Fruit fly (Drosophila melanogaster) whole organism, embryonic: ENCODE data around the gene Kat60.

ENCODE experiments used
- Antp ChIP-seq: fragments of 200-800 bp; sonication (Bioruptor generic); optimal IDR thresholded peaks from 3 replicates; lab custom pipeline; 2016; ENCODE audit warnings: missing biosample characterization, missing genetic modification characterization
- Bdp1 ChIP-seq: fragments of 200-800 bp; sonication (Bioruptor generic); optimal IDR thresholded peaks from 3 replicates; lab custom pipeline; 2016; ENCODE audit warnings: missing biosample characterization, missing genetic modification characterization
- CG10267 ChIP-seq: fragments of 200-800 bp; sonication (Bioruptor generic); optimal IDR thresholded peaks from 2 replicates; lab custom pipeline; 2018; ENCODE audit warnings: missing biosample characterization, mild to moderate bottlenecking, missing genetic modification characterization, moderate library complexity
- CG11504 ChIP-seq: fragments of 200-800 bp; sonication (Bioruptor generic); optimal IDR thresholded peaks from 3 replicates; lab custom pipeline; 2019; ENCODE audit warnings: missing biosample characterization, mild to moderate bottlenecking, missing genetic modification characterization, moderate library complexity
- CG11723 ChIP-seq: fragments of 200-800 bp; sonication (Bioruptor generic); optimal IDR thresholded peaks from 2 replicates; lab custom pipeline; 2017; ENCODE audit warnings: missing biosample characterization, mild to moderate bottlenecking, missing genetic modification characterization
- CG12071 ChIP-seq: fragments of 200-800 bp; sonication (Bioruptor generic); optimal IDR thresholded peaks from 3 replicates; lab custom pipeline; 2018; ENCODE audit warnings: missing biosample characterization, mild to moderate bottlenecking, missing genetic modification characterization
- CG12299 ChIP-seq: fragments of 200-800 bp; sonication (Bioruptor generic); optimal IDR thresholded peaks from 2 replicates; lab custom pipeline; 2018; ENCODE audit warnings: missing biosample characterization, mild to moderate bottlenecking, missing genetic modification characterization
- CG1233 ChIP-seq: fragments of 200-800 bp; sonication (Bioruptor generic); optimal IDR thresholded peaks from 4 replicates; lab custom pipeline; 2018; ENCODE audit warnings: missing biosample characterization, mild to moderate bottlenecking, missing genetic modification characterization
- CG13287 ChIP-seq: fragments of 200-800 bp; sonication (Bioruptor generic); IDR thresholded peaks from 2 replicates; pipeline ENCODE4 v1.3.6; 2022; ENCODE audit warnings: missing biosample characterization, missing genetic modification characterization; ENCODE audit not compliant: partially characterized antibody
- CG15269 ChIP-seq: fragments of 200-800 bp; sonication (Bioruptor generic); optimal IDR thresholded peaks from 2 replicates; lab custom pipeline; 2018; ENCODE audit warnings: missing biosample characterization, mild to moderate bottlenecking, missing genetic modification characterization, moderate library complexity
- CG15514 ChIP-seq: fragments of 200-800 bp; sonication (Bioruptor generic); optimal IDR thresholded peaks from 3 replicates; lab custom pipeline; 2017; ENCODE audit warnings: missing biosample characterization, missing genetic modification characterization, mild to moderate bottlenecking, moderate library complexity, missing genetic modification reagents
- CG1647 ChIP-seq: fragments of 200-800 bp; sonication (Bioruptor generic); optimal IDR thresholded peaks from 3 replicates; lab custom pipeline; 2016; ENCODE audit warnings: missing biosample characterization, missing genetic modification characterization
- CG16815 ChIP-seq: fragments of 200-800 bp; sonication (Bioruptor generic); optimal IDR thresholded peaks from 3 replicates; lab custom pipeline; 2017; ENCODE audit warnings: missing biosample characterization, mild to moderate bottlenecking, missing genetic modification characterization
- CG17612 ChIP-seq: fragments of 200-800 bp; sonication (Bioruptor generic); IDR thresholded peaks from 2 replicates; pipeline ENCODE4 v1.3.6; 2022; ENCODE audit warnings: missing biosample characterization, missing genetic modification characterization
- CG1792 ChIP-seq: fragments of 200-800 bp; sonication (Bioruptor generic); optimal IDR thresholded peaks from 2 replicates; lab custom pipeline; 2016; ENCODE audit warnings: missing biosample characterization, missing genetic modification characterization
- CG18619 ChIP-seq: fragments of 200-800 bp; sonication (Bioruptor generic); optimal IDR thresholded peaks from 3 replicates; lab custom pipeline; 2017; ENCODE audit warnings: missing biosample characterization, mild to moderate bottlenecking, missing genetic modification characterization
- CG2116 ChIP-seq: fragments of 200-800 bp; sonication (Bioruptor generic); optimal IDR thresholded peaks from 3 replicates; lab custom pipeline; 2018; ENCODE audit warnings: missing biosample characterization, mild to moderate bottlenecking, missing genetic modification characterization
- CG3281 ChIP-seq: fragments of 200-800 bp; sonication (Bioruptor generic); optimal IDR thresholded peaks from 3 replicates; lab custom pipeline; 2017; ENCODE audit warnings: missing biosample characterization, mild to moderate bottlenecking, missing genetic modification characterization
- CG34376 ChIP-seq: fragments of 200-800 bp; sonication (Bioruptor generic); optimal IDR thresholded peaks from 2 replicates; lab custom pipeline; 2018; ENCODE audit warnings: missing biosample characterization, mild to moderate bottlenecking, missing genetic modification characterization
- CG7271 ChIP-seq: fragments of 200-800 bp; sonication (Bioruptor generic); optimal IDR thresholded peaks from 2 replicates; lab custom pipeline; 2018; ENCODE audit warnings: missing biosample characterization, mild to moderate bottlenecking, missing genetic modification characterization, moderate library complexity
- CG7786 ChIP-seq: fragments of 200-800 bp; sonication (Bioruptor generic); optimal IDR thresholded peaks from 2 replicates; lab custom pipeline; 2016; ENCODE audit warnings: missing biosample characterization, missing genetic modification characterization
- CHES-1-like ChIP-seq: fragments of 200-800 bp; sonication (Bioruptor generic); optimal IDR thresholded peaks from 2 replicates; lab custom pipeline; 2016; ENCODE audit warnings: missing biosample characterization, missing genetic modification characterization
- E2f1 ChIP-seq: fragments of 200-800 bp; sonication (Bioruptor generic); IDR thresholded peaks from 2 replicates; pipeline ENCODE4 v1.3.6; 2022; ENCODE audit warnings: missing biosample characterization, missing genetic modification characterization
- ERR ChIP-seq: fragments of 200-800 bp; sonication (Bioruptor generic); optimal IDR thresholded peaks from 2 replicates; lab custom pipeline; 2016; ENCODE audit warnings: missing biosample characterization, missing genetic modification characterization
- HLH54F ChIP-seq: fragments of 200-800 bp; sonication (Bioruptor generic); optimal IDR thresholded peaks from 3 replicates; lab custom pipeline; 2016; ENCODE audit warnings: missing biosample characterization, missing genetic modification characterization
- Hmr ChIP-seq: fragments of 200-800 bp; sonication (Bioruptor generic); optimal IDR thresholded peaks from 3 replicates; lab custom pipeline; 2017; ENCODE audit warnings: mild to moderate bottlenecking, missing biosample characterization, missing genetic modification reagents, missing genetic modification characterization
- Hr78 ChIP-seq, 2 experiments: fragments of 200-800 bp in 1 of 2; fragments of >200 bp in 1 of 2; sonication (Bioruptor generic) in 1 of 2; optimal IDR thresholded peaks; 2 replicates each; lab custom pipeline; 2017 to 2019; ENCODE audit warnings: missing biosample characterization in 2 of 2, missing genetic modification characterization in 2 of 2, mild to moderate bottlenecking in 1 of 2, moderate library complexity in 1 of 2
- Med ChIP-seq: fragments of 200-800 bp; sonication (Bioruptor generic); peaks from one replicate; lab custom pipeline; 2016; ENCODE audit warnings: missing biosample characterization, missing genetic modification characterization, mild to moderate bottlenecking, inconsistent platforms, moderate library complexity
- NC2α ChIP-seq: fragments of 200-800 bp; sonication (Bioruptor generic); optimal IDR thresholded peaks from 2 replicates; lab custom pipeline; 2016; ENCODE audit warnings: missing biosample characterization, missing genetic modification characterization
- Oli ChIP-seq: fragments of 200-800 bp; sonication (Bioruptor generic); optimal IDR thresholded peaks from 2 replicates; lab custom pipeline; 2018; ENCODE audit warnings: missing biosample characterization, mild to moderate bottlenecking, missing genetic modification characterization, moderate library complexity
- Rfx ChIP-seq: fragments of 200-800 bp; sonication (Bioruptor generic); IDR thresholded peaks from 2 replicates; pipeline ENCODE4 v1.3.6; 2022; ENCODE audit warnings: missing biosample characterization, missing genetic modification characterization
- Sox100B ChIP-seq: fragments of 200-800 bp; sonication (Bioruptor generic); optimal IDR thresholded peaks from 3 replicates; lab custom pipeline; 2018; ENCODE audit warnings: missing biosample characterization, mild to moderate bottlenecking, missing genetic modification characterization
- bbx ChIP-seq: fragments of 200-800 bp; sonication (Bioruptor generic); IDR thresholded peaks from 2 replicates; pipeline ENCODE4 v1.3.6; 2022; ENCODE audit warnings: missing biosample characterization, missing genetic modification characterization; ENCODE audit not compliant: partially characterized antibody
- br ChIP-seq: fragments of >200 bp; optimal IDR thresholded peaks from 2 replicates; lab custom pipeline; 2017
- dati ChIP-seq: fragments of 200-800 bp; sonication (Bioruptor generic); IDR thresholded peaks from 2 replicates; pipeline ENCODE4 v1.3.6; 2022; ENCODE audit warnings: missing biosample characterization, missing genetic modification characterization
- eve ChIP-seq, 2 experiments: fragments of >200 bp; optimal IDR thresholded peaks; 2 replicates each; lab custom pipeline; 2017; ENCODE audit warnings: missing biosample characterization in 2 of 2, missing genetic modification characterization in 2 of 2
- fd102C ChIP-seq: fragments of 200-800 bp; sonication (Bioruptor generic); optimal IDR thresholded peaks from 2 replicates; lab custom pipeline; 2018; ENCODE audit warnings: missing biosample characterization, mild to moderate bottlenecking, missing genetic modification characterization, moderate library complexity
- fd96Cb ChIP-seq: fragments of 200-800 bp; sonication (Bioruptor generic); optimal IDR thresholded peaks from 2 replicates; lab custom pipeline; 2018; ENCODE audit warnings: missing biosample characterization, mild to moderate bottlenecking, missing genetic modification characterization, moderate library complexity
- gro ChIP-seq: fragments of 200-800 bp; sonication (Bioruptor generic); optimal IDR thresholded peaks from 2 replicates; lab custom pipeline; 2016; ENCODE audit warnings: missing biosample characterization, missing genetic modification characterization
- nerfin-2 ChIP-seq: fragments of 200-800 bp; sonication (Bioruptor generic); IDR thresholded peaks from 2 replicates; pipeline ENCODE4 v1.3.6; 2022; ENCODE audit warnings: missing biosample characterization, missing genetic modification characterization; ENCODE audit not compliant: partially characterized antibody
- oc ChIP-seq: fragments of 200-800 bp; sonication (Bioruptor generic); optimal IDR thresholded peaks from 2 replicates; lab custom pipeline; 2018; ENCODE audit warnings: missing biosample characterization, mild to moderate bottlenecking, missing genetic modification characterization, moderate library complexity
- pb ChIP-seq: fragments of 200-800 bp; sonication (Bioruptor generic); optimal IDR thresholded peaks from 3 replicates; lab custom pipeline; 2016; ENCODE audit warnings: missing biosample characterization, missing genetic modification characterization
- pho ChIP-seq: fragments of 200-800 bp; sonication (Bioruptor generic); optimal IDR thresholded peaks from 2 replicates; lab custom pipeline; 2016; ENCODE audit warnings: missing biosample characterization, missing genetic modification characterization
- schlank ChIP-seq: fragments of 200-800 bp; sonication (Bioruptor generic); optimal IDR thresholded peaks from 2 replicates; lab custom pipeline; 2018; ENCODE audit warnings: missing biosample characterization, mild to moderate bottlenecking, missing genetic modification characterization
- sisA ChIP-seq: fragments of 200-800 bp; sonication (Bioruptor generic); IDR thresholded peaks from 2 replicates; pipeline ENCODE4 v1.3.6; 2022; ENCODE audit warnings: missing biosample characterization, missing genetic modification characterization
- tgo ChIP-seq: fragments of 200-800 bp; sonication (Bioruptor generic); IDR thresholded peaks from 3 replicates; pipeline ENCODE4 v1.3.6; 2022; ENCODE audit warnings: missing biosample characterization, missing genetic modification characterization
- toy ChIP-seq: fragments of 200-800 bp; sonication (Bioruptor generic); IDR thresholded peaks from 2 replicates; pipeline ENCODE4 v1.3.6; 2022; ENCODE audit warnings: missing biosample characterization, missing genetic modification characterization
- wor ChIP-seq: fragments of 200-800 bp; sonication (Bioruptor generic); IDR thresholded peaks from 2 replicates; pipeline ENCODE4 v1.3.6; 2022; ENCODE audit warnings: missing biosample characterization, missing genetic modification characterization
- zfh2 ChIP-seq: fragments of 200-800 bp; sonication (Bioruptor generic); optimal IDR thresholded peaks from 2 replicates; lab custom pipeline; 2016; ENCODE audit warnings: missing biosample characterization, missing genetic modification characterization

Gene Kat60

dm6 chr3R:5264251-5265098 lies 32.5 kb upstream of the Kat60 start (continued):
- TF ChIP-seq HLH54F = peak; percentile 41
- peak; percentile 23 for TF ChIP-seq CG1233 (GFP tag; lab: Kevin White, UChicago)
- peak; percentile 24 for TF ChIP-seq CG12299 (tag; lab: Kevin White, UChicago)
- TF ChIP-seq Med (GFP tag; lab: Kevin White, UChicago) = peak; percentile 71
- peak; percentile 45 for TF ChIP-seq Oli (tag; lab: Kevin White, UChicago)
- peak; percentile 29 for TF ChIP-seq zfh2 (GFP tag; lab: Kevin White, UChicago)
- TF ChIP-seq Antp (GFP tag; lab: Kevin White, UChicago) = peak; percentile 42
- no peak for TF ChIP-seq pb (GFP tag; lab: Kevin White, UChicago)
- no peak for TF ChIP-seq fd102C
- no peak for TF ChIP-seq Hr78 (GFP tag; optimal IDR thresholded peaks at IDR 0.05; lab: Kevin White, UChicago)
- no peak for TF ChIP-seq br (lab: Kevin White, UChicago)
- no peak for TF ChIP-seq wor (GFP tag; lab: Robert Waterston, UW)
- peak; percentile 32 for TF ChIP-seq CG2116 (GFP tag; lab: Kevin White, UChicago)
- no peak for TF ChIP-seq oc (tag; lab: Kevin White, UChicago)
- no peak for TF ChIP-seq dati (GFP tag; lab: Robert Waterston, UW)
- peak; percentile 54 for TF ChIP-seq Hmr (GFP tag; lab: Kevin White, UChicago)
- peak; percentile 58 for TF ChIP-seq CG3281 (GFP tag; lab: Kevin White, UChicago)
- peak; percentile 49; the same call in 1 of the 2 replicates for TF ChIP-seq Rfx (GFP tag; lab: Robert Waterston, UW)
- TF ChIP-seq CG12071 (GFP tag; lab: Kevin White, UChicago) = peak; percentile 47
- TF ChIP-seq tgo (GFP tag; lab: Robert Waterston, UW) = no peak
- peak; percentile 26; the same call in 1 of the 2 replicates for TF ChIP-seq CG13287 (GFP tag; lab: Robert Waterston, UW)
- no peak for TF ChIP-seq Bdp1
- TF ChIP-seq CG34376 (GFP tag; lab: Kevin White, UChicago) = peak; percentile 54
- peak; percentile 49 for TF ChIP-seq NC2α
- TF ChIP-seq CG15514 (GFP tag; lab: Kevin White, UChicago) = peak; percentile 54
- no peak for TF ChIP-seq CG7786
- no peak for TF ChIP-seq CG1647 (GFP tag; lab: Kevin White, UChicago)
- no peak for TF ChIP-seq CG1792 (GFP tag; lab: Kevin White, UChicago)
- TF ChIP-seq CG17612 = no peak
- no peak for TF ChIP-seq CG16815 (GFP tag; lab: Kevin White, UChicago)
- TF ChIP-seq CG10267 (tag; lab: Kevin White, UChicago) = peak; percentile 32
- TF ChIP-seq fd96Cb = no peak
- TF ChIP-seq pho (GFP tag; lab: Kevin White, UChicago) = peak; percentile 33
- peak; percentile 38 for TF ChIP-seq CG18619
- TF ChIP-seq CG7271 (tag; lab: Kevin White, UChicago) = no peak
- no peak for TF ChIP-seq toy (GFP tag; lab: Robert Waterston, UW)
- peak; percentile 51 for TF ChIP-seq CG15269 (tag; lab: Kevin White, UChicago)
- peak; percentile 63 for TF ChIP-seq CG11504
- TF ChIP-seq schlank (tag; lab: Kevin White, UChicago) = no peak
- TF ChIP-seq sisA (GFP tag; lab: Robert Waterston, UW) = no peak
- TF ChIP-seq gro (GFP tag; lab: Kevin White, UChicago) = peak; percentile 46
- no peak for TF ChIP-seq ERR
- peak; percentile 61 for TF ChIP-seq Sox100B (GFP tag; lab: Kevin White, UChicago)
- TF ChIP-seq bbx = peak; percentile 61; the same call in 1 of the 2 replicates
- TF ChIP-seq CHES-1-like (GFP tag; lab: Kevin White, UChicago) = peak; percentile 31
- no peak for TF ChIP-seq nerfin-2 (GFP tag; lab: Robert Waterston, UW)
- peak; percentile 15 for TF ChIP-seq CG11723 (GFP tag; lab: Kevin White, UChicago)
- no peak for TF ChIP-seq eve (GFP tag; optimal IDR thresholded peaks at IDR 0.05; lab: Kevin White, UChicago)
- no peak for TF ChIP-seq E2f1
